Worm (Caenorhabditis elegans) whole organism, mixed stage, embryonic: ENCODE data around the gene M03C11.6.

Experiments used
- M03D4.4 ChIP-seq: sonication (generic microtip); optimal IDR thresholded peaks from 2 replicates; lab custom pipeline; 2017; ENCODE audit warnings: mild to moderate bottlenecking, missing genetic modification characterization, missing compliant biosample characterization
- bed-3 ChIP-seq: fragments of 200-800 bp; sonication (Bioruptor generic); optimal IDR thresholded peaks from 3 replicates; lab custom pipeline; 2018; ENCODE audit warnings: mild to moderate bottlenecking, missing genetic modification characterization, moderate library complexity, missing compliant biosample characterization
- blmp-1 ChIP-seq: fragments of 150-350 bp; optimal IDR thresholded peaks from 2 replicates; lab custom pipeline; 2014; ENCODE audit warnings: missing biosample characterization, missing genetic modification characterization
- ceh-39 ChIP-seq: fragments of 150-350 bp; optimal IDR thresholded peaks from 2 replicates; lab custom pipeline; 2014; ENCODE audit warnings: missing biosample characterization, missing genetic modification characterization
- ceh-43 ChIP-seq: fragments of 200-800 bp; sonication (Bioruptor generic); optimal IDR thresholded peaks from 2 replicates; lab custom pipeline; 2018; ENCODE audit warnings: mild to moderate bottlenecking, missing genetic modification characterization, moderate library complexity, missing compliant biosample characterization
- ceh-83 ChIP-seq: fragments of 200-800 bp; sonication (Bioruptor generic); optimal IDR thresholded peaks from 2 replicates; lab custom pipeline; 2018; ENCODE audit warnings: mild to moderate bottlenecking, missing genetic modification characterization, missing compliant biosample characterization
- ces-1 ChIP-seq: fragments of 150-350 bp; optimal IDR thresholded peaks from 2 replicates; lab custom pipeline; 2014; ENCODE audit warnings: missing biosample characterization, missing genetic modification reagents, missing genetic modification characterization
- cnd-1 ChIP-seq: fragments of 200-800 bp; sonication (Bioruptor generic); optimal IDR thresholded peaks from 2 replicates; lab custom pipeline; 2018; ENCODE audit warnings: mild to moderate bottlenecking, missing genetic modification characterization, missing compliant biosample characterization
- drap-1 ChIP-seq: fragments of 200-800 bp; sonication (Bioruptor generic); optimal IDR thresholded peaks from 3 replicates; lab custom pipeline; 2018; ENCODE audit warnings: mild to moderate bottlenecking, missing genetic modification characterization, missing compliant biosample characterization
- elt-1 ChIP-seq: sonication (generic microtip); optimal IDR thresholded peaks from 2 replicates; lab custom pipeline; 2017; ENCODE audit warnings: missing genetic modification characterization, mild to moderate bottlenecking, missing compliant biosample characterization, antibody characterized with exemption, moderate library complexity, borderline replicate concordance; ENCODE audit not compliant: insufficient read depth
- ham-2 ChIP-seq: fragments of 200-800 bp; sonication (Bioruptor generic); optimal IDR thresholded peaks from 2 replicates; lab custom pipeline; 2018; ENCODE audit warnings: mild to moderate bottlenecking, missing genetic modification characterization, missing compliant biosample characterization
- hlh-1 ChIP-seq: fragments of 150-350 bp; optimal IDR thresholded peaks from 2 replicates; lab custom pipeline; 2014; ENCODE audit warnings: missing biosample characterization, missing genetic modification reagents, missing genetic modification characterization
- lin-13 ChIP-seq: fragments of 150-350 bp; optimal IDR thresholded peaks from 2 replicates; lab custom pipeline; 2014; ENCODE audit warnings: missing biosample characterization, missing genetic modification characterization
- lin-32 ChIP-seq: fragments of 200-800 bp; sonication (Bioruptor generic); optimal IDR thresholded peaks from 2 replicates; lab custom pipeline; 2018; ENCODE audit warnings: mild to moderate bottlenecking, missing genetic modification characterization, missing compliant biosample characterization
- lsy-2 ChIP-seq: fragments of 150-350 bp; optimal IDR thresholded peaks from 2 replicates; lab custom pipeline; 2014; ENCODE audit warnings: missing biosample characterization, missing genetic modification characterization
- mab-5 ChIP-seq: fragments of 150-350 bp; optimal IDR thresholded peaks from 2 replicates; lab custom pipeline; 2014; ENCODE audit warnings: missing biosample characterization, missing genetic modification characterization
- mep-1 ChIP-seq: fragments of 150-350 bp; optimal IDR thresholded peaks from 2 replicates; lab custom pipeline; 2017; ENCODE audit warnings: missing biosample characterization, missing genetic modification reagents, missing genetic modification characterization, inconsistent platforms
- mls-2 ChIP-seq: sonication (generic microtip); optimal IDR thresholded peaks from 2 replicates; lab custom pipeline; 2016; ENCODE audit warnings: mild to moderate bottlenecking, missing genetic modification characterization, moderate library complexity, missing compliant biosample characterization
- nhr-12 ChIP-seq: fragments of 150-350 bp; optimal IDR thresholded peaks from 2 replicates; lab custom pipeline; 2014; ENCODE audit warnings: missing biosample characterization, missing genetic modification characterization
- nhr-2 ChIP-seq: fragments of 150-350 bp; optimal IDR thresholded peaks from 2 replicates; lab custom pipeline; 2014; ENCODE audit warnings: missing biosample characterization, missing genetic modification characterization
- nhr-237 ChIP-seq: fragments of 150-350 bp; optimal IDR thresholded peaks from 2 replicates; lab custom pipeline; 2014; ENCODE audit warnings: missing biosample characterization, missing genetic modification characterization
- nhr-28 ChIP-seq: fragments of 150-350 bp; optimal IDR thresholded peaks from 2 replicates; lab custom pipeline; 2014; ENCODE audit warnings: missing biosample characterization, missing genetic modification characterization
- nhr-76 ChIP-seq: sonication (generic microtip); optimal IDR thresholded peaks from 2 replicates; lab custom pipeline; 2017; ENCODE audit warnings: missing biosample characterization, missing genetic modification characterization
- pha-4 ChIP-seq: fragments of 150-350 bp; optimal IDR thresholded peaks from 2 replicates; lab custom pipeline; 2018; ENCODE audit warnings: missing biosample characterization, missing genetic modification reagents, missing genetic modification characterization
- sem-2 ChIP-seq: fragments of 200-800 bp; sonication (Bioruptor generic); optimal IDR thresholded peaks from 2 replicates; lab custom pipeline; 2018; ENCODE audit warnings: mild to moderate bottlenecking, missing genetic modification characterization, missing compliant biosample characterization
- snpc-4 ChIP-seq: fragments of 150-350 bp; optimal IDR thresholded peaks from 2 replicates; lab custom pipeline; 2014; ENCODE audit warnings: missing biosample characterization, missing genetic modification characterization
- sptf-1 ChIP-seq: sonication (generic microtip); optimal IDR thresholded peaks from 2 replicates; lab custom pipeline; 2017; ENCODE audit warnings: mild to moderate bottlenecking, missing genetic modification characterization, moderate library complexity, missing compliant biosample characterization
- tbx-8 ChIP-seq: fragments of 200-800 bp; sonication (Bioruptor generic); optimal IDR thresholded peaks from 2 replicates; lab custom pipeline; 2018; ENCODE audit warnings: mild to moderate bottlenecking, missing genetic modification characterization, moderate library complexity, missing compliant biosample characterization
- unc-120 ChIP-seq: sonication (generic microtip); optimal IDR thresholded peaks from 2 replicates; lab custom pipeline; 2017; ENCODE audit warnings: missing genetic modification characterization, missing compliant biosample characterization; ENCODE audit not compliant: poor library complexity, severe bottlenecking
- unc-39 ChIP-seq: fragments of 150-350 bp; optimal IDR thresholded peaks from 2 replicates; lab custom pipeline; 2014; ENCODE audit warnings: missing biosample characterization, missing genetic modification characterization
- unc-62 ChIP-seq: fragments of 150-350 bp; optimal IDR thresholded peaks from 2 replicates; lab custom pipeline; 2014; ENCODE audit warnings: missing biosample characterization, missing genetic modification reagents, missing genetic modification characterization
- zip-8 ChIP-seq: fragments of 150-350 bp; optimal IDR thresholded peaks from 2 replicates; lab custom pipeline; 2014; ENCODE audit warnings: missing biosample characterization, missing genetic modification characterization
- ztf-11 ChIP-seq: fragments of 150-350 bp; optimal IDR thresholded peaks from 2 replicates; lab custom pipeline; 2014; ENCODE audit warnings: missing biosample characterization, missing genetic modification characterization

M03C11.6 gene

DNA sequence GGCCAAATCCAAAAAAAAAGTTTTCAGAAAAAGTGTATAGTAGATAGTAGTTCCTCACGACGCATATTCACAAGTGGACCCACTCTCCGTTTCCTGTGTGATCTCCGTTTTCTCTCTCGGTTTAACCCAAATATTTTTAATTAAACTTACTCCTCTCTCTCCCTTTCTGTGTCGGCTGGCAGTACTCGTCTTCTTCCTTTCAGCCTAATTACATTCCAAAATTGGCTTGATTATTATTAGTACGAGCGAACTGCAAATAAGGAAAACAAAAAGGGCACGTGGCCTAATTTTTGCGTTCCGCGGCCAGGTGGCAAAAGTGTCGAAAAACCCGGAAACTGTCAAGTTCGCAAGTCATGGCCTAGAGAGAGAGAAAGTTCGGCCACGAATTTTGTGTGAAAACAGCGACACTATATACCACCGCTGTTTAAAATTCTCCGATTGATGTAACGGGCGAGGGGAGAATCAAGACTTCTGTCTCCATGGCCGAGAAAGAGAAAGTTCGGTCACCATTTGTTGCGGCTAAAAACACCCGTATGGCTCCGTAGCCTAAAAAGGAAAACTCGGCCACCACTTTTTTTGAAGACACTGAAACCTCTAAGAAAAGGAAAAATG lies 26.8 kb downstream of the M03C11.6 start:
- TF ChIP-seq ham-2 (GFP tag; lab: Kevin White, UChicago) (no peak), ceh-43 (no peak), nhr-237 (tag; lab: Kevin White, UChicago) (no peak), ces-1 (GFP tag; lab: Kevin White, UChicago) (peak; percentile 63), mab-5 (tag; lab: Kevin White, UChicago) (no peak)

DNA sequence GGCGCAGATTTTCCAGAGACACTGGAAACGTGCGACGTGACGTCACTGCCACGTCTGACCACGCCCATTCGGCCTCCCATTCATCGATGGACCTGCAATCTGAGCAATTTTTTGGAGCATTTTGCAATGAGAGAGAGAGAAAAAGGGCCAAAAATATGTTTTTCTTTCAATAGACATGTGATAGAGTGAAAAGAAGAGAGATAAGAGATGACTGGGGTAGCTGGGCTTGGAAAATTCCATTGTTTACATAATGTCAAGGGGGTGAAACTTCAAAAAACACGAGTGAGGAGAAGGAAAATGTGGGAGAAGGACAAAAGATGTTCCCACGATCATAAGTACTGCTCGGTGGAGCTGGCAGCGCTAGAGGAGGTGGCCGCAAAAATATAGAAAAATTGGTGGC lies 27.8 kb downstream of the M03C11.6 start, which contains the start of gene M03C11.1:
Gene M03C11.1 (minus strand): TSS at position 101 of the 400 bp plus-strand sequence.
- no peak for TF ChIP-seq mep-1 (tag; lab: Kevin White, UChicago)
- no peak for TF ChIP-seq blmp-1
- no peak for TF ChIP-seq mls-2
- TF ChIP-seq sem-2 (GFP tag; lab: Kevin White, UChicago): no peak
- no peak for TF ChIP-seq drap-1 (GFP tag; lab: Kevin White, UChicago)

- TF ChIP-seq lin-32 (no peak), nhr-237 (tag; lab: Kevin White, UChicago) (no peak), elt-1 (no peak), unc-120 (tag; lab: Kevin White, UChicago) (no peak), nhr-12 (tag; lab: Kevin White, UChicago) (no peak), lin-13 (tag; lab: Kevin White, UChicago) (no peak), unc-39 (tag; lab: Kevin White, UChicago) (no peak), ces-1 (GFP tag; lab: Kevin White, UChicago) (no peak), mab-5 (tag; lab: Kevin White, UChicago) (no peak), ham-2 (GFP tag; lab: Kevin White, UChicago) (no peak), tbx-8 (GFP tag; lab: Kevin White, UChicago) (no peak), snpc-4 (no peak), bed-3 (no peak), ceh-43 (no peak), nhr-2 (tag; lab: Kevin White, UChicago) (no peak), lsy-2 (tag; lab: Kevin White, UChicago) (no peak), mls-2 (no peak), sptf-1 (tag; lab: Kevin White, UChicago) (no peak)
- TF ChIP-seq, all 35 proteins: peak for 0
Observed at ce11 chrIII:10391628-10392027, 32.2 kb downstream of the M03C11.6 start, which contains the start of gene M03C11.9. Gene M03C11.9, minus strand, starts transcription at chrIII:10391728.

DNA sequence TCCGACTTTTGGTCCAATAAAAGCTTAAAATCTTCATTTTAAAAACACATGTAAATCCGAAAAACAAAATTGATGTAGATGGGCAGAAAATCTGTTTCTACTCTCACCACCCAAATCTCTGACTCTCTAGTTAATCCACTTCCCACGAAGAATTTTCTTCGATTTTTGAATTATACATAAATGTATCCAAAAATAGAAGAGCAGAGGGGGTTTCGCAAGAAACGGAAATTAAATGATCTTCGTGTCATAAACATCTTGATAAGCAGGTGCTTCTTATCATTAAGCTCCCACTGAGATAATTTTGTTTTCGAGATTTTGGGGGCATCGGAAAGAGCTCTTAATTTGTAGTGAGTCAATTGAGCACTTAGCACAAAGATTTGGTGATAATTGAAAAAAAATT lies 34.2 kb downstream of the M03C11.6 start:
- TF ChIP-seq nhr-76 (no peak), mep-1 (tag; lab: Kevin White, UChicago) (no peak), lin-32 (no peak), ztf-11 (no peak), ces-1 (GFP tag; lab: Kevin White, UChicago) (peak; percentile 18), cnd-1 (no peak), nhr-12 (tag; lab: Kevin White, UChicago) (no peak), ham-2 (GFP tag; lab: Kevin White, UChicago) (no peak)

DNA sequence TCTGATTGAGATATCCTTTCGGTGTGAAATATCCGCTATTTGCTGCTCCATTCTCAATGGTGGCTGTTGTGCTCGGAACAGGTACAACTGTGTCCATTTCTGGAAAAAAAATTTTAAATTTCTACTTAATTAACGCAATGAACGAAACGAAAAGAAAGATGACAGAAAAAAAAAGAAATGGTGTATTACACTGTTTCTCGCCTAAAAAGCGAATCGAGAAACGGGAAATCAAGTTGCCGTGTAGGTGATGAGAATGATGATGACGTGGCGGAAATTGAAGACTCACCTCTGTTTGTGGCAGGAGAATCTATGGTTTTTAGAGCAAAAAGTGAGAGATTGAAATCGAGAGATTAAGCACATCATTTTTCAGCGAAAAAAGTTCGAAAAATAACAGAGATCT lies 37.3 kb downstream of the M03C11.6 start, which contains the start of gene C38H2.3:
Gene C38H2.3 (minus strand): TSS at position 101 of the 400 bp plus-strand sequence.
- TF ChIP-seq drap-1 (GFP tag; lab: Kevin White, UChicago) (no peak), sem-2 (GFP tag; lab: Kevin White, UChicago) (no peak), ceh-39 (tag; lab: Kevin White, UChicago) (no peak), lsy-2 (tag; lab: Kevin White, UChicago) (no peak), lin-13 (tag; lab: Kevin White, UChicago) (no peak), sptf-1 (tag; lab: Kevin White, UChicago) (no peak), nhr-28 (tag; lab: Kevin White, UChicago) (no peak), zip-8 (tag; lab: Kevin White, UChicago) (no peak), ztf-11 (no peak), bed-3 (no peak), blmp-1 (no peak), ham-2 (GFP tag; lab: Kevin White, UChicago) (no peak), mep-1 (tag; lab: Kevin White, UChicago) (no peak), cnd-1 (no peak), mab-5 (tag; lab: Kevin White, UChicago) (no peak), nhr-12 (tag; lab: Kevin White, UChicago) (no peak), lin-32 (no peak)

- TF ChIP-seq ces-1 (GFP tag; lab: Kevin White, UChicago): no peak
- no peak for TF ChIP-seq nhr-28 (tag; lab: Kevin White, UChicago)
- TF ChIP-seq elt-1: no peak
- no peak for TF ChIP-seq ztf-11
- TF ChIP-seq sem-2 (GFP tag; lab: Kevin White, UChicago): no peak
- TF ChIP-seq unc-39 (tag; lab: Kevin White, UChicago): no peak
- TF ChIP-seq lsy-2 (tag; lab: Kevin White, UChicago): no peak
- no peak for TF ChIP-seq nhr-237 (tag; lab: Kevin White, UChicago)
- TF ChIP-seq pha-4 (tag; lab: Kevin White, UChicago): no peak
- TF ChIP-seq M03D4.4 (tag; lab: Kevin White, UChicago): no peak
- no peak for TF ChIP-seq nhr-76
- no peak for TF ChIP-seq hlh-1 (tag; lab: Kevin White, UChicago)
- no peak for TF ChIP-seq ceh-83 (GFP tag; lab: Kevin White, UChicago)
- no peak for TF ChIP-seq lin-32
- TF ChIP-seq unc-120 (tag; lab: Kevin White, UChicago): no peak
- TF ChIP-seq unc-62 (GFP tag; lab: Kevin White, UChicago): no peak
- no peak for TF ChIP-seq ham-2 (GFP tag; lab: Kevin White, UChicago)
- TF ChIP-seq nhr-2 (tag; lab: Kevin White, UChicago): no peak
- TF ChIP-seq, all 35 proteins: peak for 0
Observed at ce11 chrIII:10383804-10384203, 40.0 kb downstream of the M03C11.6 start.
